Fruit fly (Drosophila melanogaster): Measurements from ENCODE around the gene CG8010.

CG8010 gene

DNA sequence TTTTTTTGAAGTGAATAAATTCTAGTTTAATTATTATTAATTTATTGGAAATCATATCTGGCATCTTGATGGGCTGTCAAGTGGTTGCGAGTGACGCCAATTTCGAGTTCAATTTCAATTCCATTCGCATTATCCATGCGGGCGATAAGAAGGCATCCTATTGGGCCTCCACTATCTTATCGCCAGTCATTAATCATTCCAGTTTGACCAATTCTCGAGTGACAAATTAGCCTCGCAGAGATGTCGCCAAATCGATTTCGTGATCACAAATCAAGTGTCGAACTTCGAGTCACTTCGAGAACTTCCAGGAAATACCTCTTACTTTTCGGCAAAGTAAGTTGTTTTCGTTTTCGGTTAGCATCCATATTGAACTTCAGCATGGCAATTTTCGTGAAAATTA, 52.0 kb downstream of the CG8010 start:
- no peak for TF ChIP-seq Ets98B (GFP tag; IDR thresholded peaks at IDR 0.05)
- no peak for TF ChIP-seq CG4496 (GFP tag; IDR thresholded peaks at IDR 0.05)
- TF ChIP-seq CG14655 (GFP tag; optimal IDR thresholded peaks at IDR 0.05): no peak
- no peak for TF ChIP-seq Pif1A (GFP tag; optimal IDR thresholded peaks at IDR 0.05)
- no peak for TF ChIP-seq CG8301 (tag; optimal IDR thresholded peaks at IDR 0.05)

Data from whole organism, pupa.